Fruit fly (Drosophila melanogaster): Measurements from ENCODE around the gene NLaz.
A peak's percentile ranks its signal among the peaks of the same experiment; 100 is the strongest.

NLaz gene

DNA sequence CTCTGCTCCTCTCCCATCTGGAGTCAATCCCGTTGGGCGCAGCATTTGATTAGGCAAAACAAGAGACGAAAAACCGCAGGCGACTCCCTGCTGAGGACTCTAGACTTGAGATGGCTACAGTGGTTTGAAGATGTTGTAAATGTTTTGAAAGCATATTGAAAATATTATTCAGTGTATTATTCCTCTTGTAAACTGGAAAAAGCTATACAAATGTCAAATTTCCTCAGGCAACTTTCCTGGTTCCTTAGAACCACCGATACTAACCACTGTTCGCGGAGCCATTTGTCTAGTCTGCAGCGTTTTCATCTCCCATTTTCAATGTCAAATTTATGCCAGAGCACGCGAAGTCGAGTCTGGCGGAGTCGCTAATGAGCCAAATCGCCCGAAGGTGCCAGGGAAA, 41.1 kb upstream of the NLaz start (continued):
- no peak for TF ChIP-seq CG7271 (tag; optimal IDR thresholded peaks at IDR 0.05)
- TF ChIP-seq pho (GFP tag; optimal IDR thresholded peaks at IDR 0.05), result no peak
- no peak for TF ChIP-seq pan (optimal IDR thresholded peaks at IDR 0.05)
- TF ChIP-seq pan (GFP tag; optimal IDR thresholded peaks at IDR 0.05 in 1 of 2, IDR thresholded peaks at IDR 0.05 in 1 of 2), result no peak
- TF ChIP-seq seq (GFP tag; IDR thresholded peaks at IDR 0.05), result no peak
- peak; percentile 0 for TF ChIP-seq CG11504 (tag; optimal IDR thresholded peaks at IDR 0.05)
- no peak for TF ChIP-seq fd96Cb (tag; optimal IDR thresholded peaks at IDR 0.05)
- no peak for TF ChIP-seq CG4854 (GFP tag; optimal IDR thresholded peaks at IDR 0.05)
- TF ChIP-seq pb (GFP tag; optimal IDR thresholded peaks at IDR 0.05), result no peak
- TF ChIP-seq h (optimal IDR thresholded peaks at IDR 0.05), result no peak
- TF ChIP-seq eve (GFP tag; optimal IDR thresholded peaks at IDR 0.05), result no peak
- TF ChIP-seq sc (optimal IDR thresholded peaks at IDR 0.05), result no peak
- TF ChIP-seq sc (GFP tag; optimal IDR thresholded peaks at IDR 0.05), result no peak
- TF ChIP-seq Sox102F (GFP tag; optimal IDR thresholded peaks at IDR 0.05), result peak; percentile 1
- no peak for TF ChIP-seq HHEX (GFP tag; optimal IDR thresholded peaks at IDR 0.05)
- TF ChIP-seq mirr (GFP tag; optimal IDR thresholded peaks at IDR 0.05), result no peak
- TF ChIP-seq Ravus (GFP tag; IDR thresholded peaks at IDR 0.05), result no peak
- TF ChIP-seq CG14441 (GFP tag; IDR thresholded peaks at IDR 0.05), result peak; percentile 22; the same call in 1 of the 2 replicates
- no peak for TF ChIP-seq tin (GFP tag; optimal IDR thresholded peaks at IDR 0.05)
- TF ChIP-seq CG6689 (GFP tag; IDR thresholded peaks at IDR 0.05), result no peak
- no peak for TF ChIP-seq HLHmδ (GFP tag; optimal IDR thresholded peaks at IDR 0.05)
- no peak for TF ChIP-seq CG14710 (tag; optimal IDR thresholded peaks at IDR 0.05)
- TF ChIP-seq CG13296 (GFP tag; optimal IDR thresholded peaks at IDR 0.05), result no peak
- TF ChIP-seq CG9215 (GFP tag; IDR thresholded peaks at IDR 0.05), result no peak
- no peak for TF ChIP-seq CG4282 (GFP tag; optimal IDR thresholded peaks at IDR 0.05)
- TF ChIP-seq Med (GFP tag), result peak; percentile 47
- TF ChIP-seq Dll (GFP tag; IDR thresholded peaks at IDR 0.05; ENCODE audit: partially characterized antibody), result no peak
- TF ChIP-seq trh (GFP tag; optimal IDR thresholded peaks at IDR 0.05), result no peak
- peak; percentile 42; the same call in 1 of the 2 replicates for TF ChIP-seq CG32532 (GFP tag; IDR thresholded peaks at IDR 0.05)
- no peak for TF ChIP-seq B-H2 (GFP tag; optimal IDR thresholded peaks at IDR 0.05)
- no peak for TF ChIP-seq CG4820 (GFP tag; optimal IDR thresholded peaks at IDR 0.05)
- peak; percentile 40 for TF ChIP-seq Rfx (GFP tag; IDR thresholded peaks at IDR 0.05)
- no peak for TF ChIP-seq CG15696 (tag; optimal IDR thresholded peaks at IDR 0.05)
- TF ChIP-seq sob (GFP tag; IDR thresholded peaks at IDR 0.05), result no peak
- TF ChIP-seq CG2678 (tag; optimal IDR thresholded peaks at IDR 0.05), result peak; percentile 0
- no peak for TF ChIP-seq peb (GFP tag; IDR thresholded peaks at IDR 0.05)
- TF ChIP-seq tgo (GFP tag; IDR thresholded peaks at IDR 0.05), result no peak
- no peak for TF ChIP-seq CG9817 (tag; optimal IDR thresholded peaks at IDR 0.05)
- TF ChIP-seq CG1603 (tag; optimal IDR thresholded peaks at IDR 0.05), result peak; percentile 4
- no peak for TF ChIP-seq fru (optimal IDR thresholded peaks at IDR 0.05)
- no peak for TF ChIP-seq chinmo (GFP tag; IDR thresholded peaks at IDR 0.05; ENCODE audit: partially characterized antibody)

DNA sequence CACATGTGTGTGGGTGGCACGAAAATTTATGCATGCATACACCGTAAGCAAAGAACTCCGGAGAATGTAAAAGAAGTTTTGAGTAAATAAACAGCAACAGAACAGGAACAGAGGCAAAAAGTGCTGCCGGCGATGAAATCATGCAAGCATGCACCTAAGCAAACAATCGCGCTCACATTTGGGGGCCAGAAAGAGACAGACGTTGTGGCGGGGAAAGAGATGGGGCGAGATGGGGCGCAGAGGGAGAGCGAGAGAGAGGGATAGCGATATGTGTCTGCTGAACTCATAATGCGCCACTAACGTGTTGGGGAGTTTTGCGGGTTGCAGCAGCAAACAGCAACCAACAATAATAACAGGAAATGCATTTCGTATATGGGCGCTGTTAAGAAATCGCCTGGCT, 37.8 kb upstream of the NLaz start:
- peak; percentile 4 for TF ChIP-seq stwl (tag; optimal IDR thresholded peaks at IDR 0.05)
- no peak for TF ChIP-seq insv (GFP tag; optimal IDR thresholded peaks at IDR 0.05)
- peak; percentile 38 for TF ChIP-seq fd64A (GFP tag; optimal IDR thresholded peaks at IDR 0.05)
- peak; percentile 61 for TF ChIP-seq CG10321 (GFP tag; IDR thresholded peaks at IDR 0.05)
- no peak for TF ChIP-seq CG6689 (GFP tag; IDR thresholded peaks at IDR 0.05)
- peak; percentile 25 for TF ChIP-seq twi (tag; optimal IDR thresholded peaks at IDR 0.05)
- peak; percentile 28 for TF ChIP-seq gcm (GFP tag; optimal IDR thresholded peaks at IDR 0.05)
- no peak for TF ChIP-seq CG12769 (tag; optimal IDR thresholded peaks at IDR 0.05)
- peak; percentile 83 for TF ChIP-seq CG3407 (GFP tag; optimal IDR thresholded peaks at IDR 0.05)
- TF ChIP-seq cg (GFP tag; optimal IDR thresholded peaks at IDR 0.05), result peak; percentile 37
- TF ChIP-seq Blimp-1 (GFP tag; optimal IDR thresholded peaks at IDR 0.05), result peak; percentile 24
- TF ChIP-seq CG1233 (GFP tag; optimal IDR thresholded peaks at IDR 0.05), result no peak
- peak; percentile 66; the same call in 1 of the 3 replicates for TF ChIP-seq CG2199 (GFP tag; IDR thresholded peaks at IDR 0.05)
- TF ChIP-seq CG4820 (GFP tag; optimal IDR thresholded peaks at IDR 0.05), result no peak
- TF ChIP-seq CG3163 (GFP tag; optimal IDR thresholded peaks at IDR 0.05), result no peak
- TF ChIP-seq Ets65A (GFP tag), result peak; percentile 54

All from whole organism, embryonic.